Worm (Caenorhabditis elegans) whole organism, dauer: ENCODE results near the gene F15H10.7.

Experiments used
- unc-62 ChIP-seq: sonication (generic microtip); optimal IDR thresholded peaks from 2 replicates; lab custom pipeline; 2017; ENCODE audit warnings: missing biosample characterization, missing genetic modification reagents, missing genetic modification characterization

Gene F15H10.7

DNA sequence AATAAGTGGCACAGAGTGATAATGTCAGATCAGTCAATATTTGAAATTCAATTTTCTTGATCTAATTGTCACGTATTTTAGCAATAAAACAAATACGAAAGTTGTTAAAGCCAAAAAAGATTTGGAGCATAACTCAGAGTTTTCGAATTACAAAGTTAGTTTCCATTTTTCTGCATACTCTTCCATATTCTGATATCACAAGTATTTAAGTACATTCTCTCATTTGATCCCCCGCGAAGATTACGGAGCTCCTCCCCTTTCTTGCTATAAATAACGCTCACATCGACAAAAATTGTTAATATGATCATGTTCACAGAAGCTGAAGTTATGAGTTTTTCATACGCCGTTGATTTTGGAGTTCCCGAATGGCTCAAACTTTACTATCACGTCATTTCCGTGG, 38.0 kb downstream of the F15H10.7 start, which contains the start of gene sri-20:
Gene sri-20, plus strand, starts transcription at position 301 of the 400 bp plus-strand sequence.
- TF ChIP-seq unc-62: no peak

DNA sequence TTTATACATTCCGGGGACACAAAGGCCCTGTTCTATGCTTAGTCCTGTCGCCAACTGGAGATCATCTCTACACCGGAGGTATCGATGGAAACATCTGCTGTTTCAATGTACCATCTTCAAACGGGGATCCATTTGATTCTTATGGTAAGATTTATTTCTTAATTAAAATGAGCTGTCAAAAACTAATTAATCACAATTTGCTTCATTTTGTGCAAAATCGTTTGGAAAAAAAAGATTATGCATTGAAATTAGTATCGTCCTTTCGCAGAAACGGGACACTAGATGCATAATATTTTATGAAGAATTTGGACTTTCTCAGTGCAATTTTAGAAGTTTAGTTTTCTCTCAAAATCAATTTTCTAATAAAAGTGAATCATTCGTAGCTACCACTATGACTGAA, 42.4 kb downstream of the F15H10.7 start:
- no peak for TF ChIP-seq unc-62

DNA sequence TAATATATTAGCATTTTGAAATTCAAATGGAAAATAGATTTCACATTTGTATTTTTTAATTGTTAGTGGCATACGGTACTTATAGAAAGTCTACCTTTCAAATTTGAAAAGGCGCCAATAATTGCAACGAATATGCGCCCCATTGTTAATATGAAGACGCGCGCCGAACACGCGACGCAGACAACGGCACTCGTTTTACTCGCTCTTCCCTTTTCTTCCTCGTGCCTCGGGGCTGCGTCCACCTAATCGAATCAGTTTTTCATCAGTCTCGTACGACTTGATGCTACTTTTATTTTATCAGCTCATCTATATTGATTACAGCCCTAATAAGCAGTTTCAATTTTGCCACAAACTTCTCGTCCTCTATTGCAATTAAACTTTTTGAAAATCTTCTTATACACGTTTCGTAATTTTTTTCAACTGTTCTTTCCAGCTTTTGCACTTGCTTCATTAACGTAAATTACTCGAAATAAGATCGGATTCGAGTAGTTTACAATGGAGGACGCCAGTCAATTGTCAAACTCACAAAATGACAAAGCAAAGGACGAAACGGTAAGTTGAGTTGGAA, 44.3 kb downstream of the F15H10.7 start, which contains the start of gene cash-1:
Gene cash-1, plus strand, starts transcription at position 432 of the 568 bp plus-strand sequence.
- no peak for TF ChIP-seq unc-62

DNA sequence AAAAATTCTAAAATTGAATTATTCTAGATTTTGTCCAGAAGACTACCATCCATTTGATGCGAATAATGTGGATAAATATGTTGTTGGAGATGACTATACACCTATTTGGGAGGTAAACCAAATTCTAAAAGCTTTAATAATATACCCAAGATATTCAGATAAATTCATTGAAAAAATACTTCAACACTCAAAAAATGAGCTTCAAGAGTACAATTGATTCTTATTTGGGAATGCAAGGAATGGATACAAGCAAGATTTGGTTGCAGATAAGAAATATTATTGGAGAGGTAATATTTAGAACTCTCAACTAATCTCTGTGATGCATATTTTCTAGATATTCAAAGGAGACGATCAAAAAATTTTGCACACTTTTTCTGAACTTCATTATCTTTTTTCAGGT, 46.0 kb downstream of the F15H10.7 start:
- no peak for TF ChIP-seq unc-62

DNA sequence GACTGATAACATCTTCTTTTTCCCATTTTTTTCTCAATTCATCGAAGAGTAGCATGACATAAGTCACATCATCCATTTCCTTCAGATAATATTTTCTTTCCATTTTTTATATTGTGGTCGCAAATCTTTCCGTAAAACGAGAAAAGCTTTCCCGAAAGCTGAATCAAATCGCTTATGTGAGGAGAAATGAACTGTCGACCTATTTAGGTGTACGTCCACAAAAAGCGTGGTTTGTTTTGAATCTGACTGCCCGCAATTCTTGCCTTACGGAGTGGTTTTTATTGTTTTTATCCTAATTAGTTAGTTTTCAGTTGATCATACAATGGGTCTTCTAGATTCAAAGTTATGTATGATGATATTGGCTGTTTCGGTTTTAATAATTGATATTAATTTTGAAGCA, 48.0 kb downstream of the F15H10.7 start, which contains the start of gene ttll-15:
Gene ttll-15, plus strand, starts transcription at position 301 of the 400 bp plus-strand sequence.
- TF ChIP-seq unc-62: no peak

DNA sequence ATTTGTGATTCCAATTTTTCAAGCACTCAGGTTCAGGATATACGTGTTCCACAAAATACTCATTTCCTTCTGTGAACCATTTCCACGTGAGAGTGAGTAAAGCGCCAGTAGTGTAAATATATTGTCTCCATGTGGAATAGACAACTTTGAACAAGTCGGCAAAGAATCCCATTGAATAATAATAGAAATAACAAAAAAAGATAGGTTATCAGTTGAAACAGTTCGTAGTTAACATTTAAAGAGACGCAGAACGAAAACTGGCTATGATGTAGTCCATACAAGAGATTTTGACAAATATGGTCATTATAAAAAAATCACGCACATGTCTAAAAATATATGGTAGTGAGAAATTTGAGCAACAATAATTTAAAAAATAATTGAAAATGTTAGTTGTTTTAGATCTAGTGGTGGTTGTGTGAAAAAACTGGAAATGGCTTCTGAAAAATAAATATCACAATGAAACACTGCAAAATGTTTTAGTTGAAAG, 48.7 kb downstream of the F15H10.7 start, which contains the start of gene ceeh-2:
Gene ceeh-2, minus strand, starts transcription at position 437 of the 487 bp plus-strand sequence.
- TF ChIP-seq unc-62: no peak

DNA sequence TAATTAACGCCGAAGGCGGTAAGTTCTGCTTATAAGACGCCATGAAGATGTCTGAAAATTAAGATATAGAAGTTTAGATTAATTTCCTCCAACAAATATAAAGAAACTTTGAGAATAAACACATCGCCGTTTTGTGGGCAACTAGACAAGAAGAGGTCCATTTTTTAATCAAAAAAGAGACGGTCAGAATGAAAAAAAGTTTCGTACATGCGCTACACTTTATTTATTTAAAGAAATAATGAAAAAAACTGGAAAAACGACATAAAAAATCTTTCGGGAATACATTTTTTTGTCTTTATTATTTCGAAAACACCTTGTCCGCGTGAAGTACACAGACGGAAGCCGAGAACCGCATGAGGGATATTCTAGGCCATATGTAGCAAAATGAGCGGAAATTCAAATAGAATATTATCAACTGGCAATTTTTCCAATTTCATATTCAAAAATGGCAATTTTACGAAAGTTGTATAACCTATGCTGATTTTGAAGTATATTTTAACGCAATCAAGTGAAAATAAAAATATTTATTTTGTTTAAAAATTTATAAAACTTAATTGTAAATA, 50.4 kb downstream of the F15H10.7 start, which contains the start of gene sluh-7:
Gene sluh-7, minus strand, starts transcription at position 51 of the 563 bp plus-strand sequence.
- TF ChIP-seq unc-62: no peak
